Worm (Caenorhabditis elegans): ENCODE measurements around the gene str-66.
"Not testable (repeated sequence)": the region's sequence is repeated elsewhere in the genome, so short reads cannot be mapped to it uniquely, and the experiment has no call there.

Gene str-66

DNA sequence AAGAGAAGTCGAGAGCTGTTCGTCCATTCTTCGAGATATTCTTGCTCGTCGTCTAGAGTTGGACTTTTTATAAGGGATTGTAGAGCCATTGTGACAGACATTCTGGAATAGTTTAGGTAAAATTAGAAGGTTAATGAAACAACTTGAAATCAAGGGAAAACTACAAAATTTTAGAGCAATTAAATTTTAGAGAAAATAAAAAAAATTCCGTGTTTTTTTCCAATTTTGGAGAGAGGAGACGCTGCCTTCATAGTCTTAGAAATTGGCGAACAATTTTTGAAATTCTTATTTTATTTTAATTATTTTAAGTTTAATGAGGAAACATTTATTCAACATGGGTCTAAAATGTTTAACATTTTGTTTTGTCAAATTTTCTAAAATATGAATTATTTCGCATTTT, 32.5 kb downstream of the str-66 start, which contains the start of gene C50H11.13:
TSS of gene C50H11.13 (minus strand) at position 101 of the 400 bp plus-strand sequence.
- TF ChIP-seq ztf-29 (GFP tag; IDR thresholded peaks at IDR 0.05) (no peak), klf-2 (GFP tag; conservative IDR thresholded peaks at IDR 0.05) (no peak), cog-1 (tag; optimal IDR thresholded peaks at IDR 0.05) (no peak), tab-1 (GFP tag; IDR thresholded peaks at IDR 0.05) (no peak), ztf-23 (GFP tag; IDR thresholded peaks at IDR 0.05) (no peak), med-1 (GFP tag; optimal IDR thresholded peaks at IDR 0.05; ENCODE audit: insufficient read depth) (no peak), ref-1 (GFP tag; conservative IDR thresholded peaks at IDR 0.05) (no peak), T22C8.4 (GFP tag; IDR thresholded peaks at IDR 0.05) (no peak), flt-1 (GFP tag; IDR thresholded peaks at IDR 0.05) (no peak)

DNA sequence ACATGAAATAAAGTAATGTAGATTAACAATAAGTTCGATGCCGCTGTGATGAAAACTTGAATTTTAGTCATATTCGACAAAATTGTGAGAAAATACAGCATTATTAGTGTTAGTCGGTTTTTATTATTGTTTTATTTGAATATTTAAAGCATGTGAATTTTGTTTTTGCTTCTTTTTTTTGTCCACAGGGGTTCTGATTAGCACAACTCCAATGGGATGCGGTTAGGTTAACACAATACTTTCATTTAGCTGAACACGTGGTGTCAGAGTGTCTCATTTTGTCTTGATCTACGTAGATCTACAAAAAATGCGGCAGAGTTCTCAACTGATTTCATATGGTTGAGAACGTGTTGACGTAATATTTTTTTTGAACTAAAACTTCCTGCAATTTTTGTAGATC, 34.9 kb downstream of the str-66 start, which contains the start of gene str-40:
TSS of gene str-40 (minus strand) at position 101 of the 400 bp plus-strand sequence.
- TF ChIP-seq ref-1 (GFP tag; conservative IDR thresholded peaks at IDR 0.05) (no peak), tab-1 (GFP tag; IDR thresholded peaks at IDR 0.05) (no peak), T22C8.4 (GFP tag; IDR thresholded peaks at IDR 0.05) (no peak), ztf-23 (GFP tag; IDR thresholded peaks at IDR 0.05) (no peak), klf-2 (GFP tag; conservative IDR thresholded peaks at IDR 0.05) (no peak), med-1 (GFP tag; optimal IDR thresholded peaks at IDR 0.05; ENCODE audit: insufficient read depth) (no peak), flt-1 (GFP tag; IDR thresholded peaks at IDR 0.05) (no peak), cog-1 (tag; optimal IDR thresholded peaks at IDR 0.05) (no peak)

DNA sequence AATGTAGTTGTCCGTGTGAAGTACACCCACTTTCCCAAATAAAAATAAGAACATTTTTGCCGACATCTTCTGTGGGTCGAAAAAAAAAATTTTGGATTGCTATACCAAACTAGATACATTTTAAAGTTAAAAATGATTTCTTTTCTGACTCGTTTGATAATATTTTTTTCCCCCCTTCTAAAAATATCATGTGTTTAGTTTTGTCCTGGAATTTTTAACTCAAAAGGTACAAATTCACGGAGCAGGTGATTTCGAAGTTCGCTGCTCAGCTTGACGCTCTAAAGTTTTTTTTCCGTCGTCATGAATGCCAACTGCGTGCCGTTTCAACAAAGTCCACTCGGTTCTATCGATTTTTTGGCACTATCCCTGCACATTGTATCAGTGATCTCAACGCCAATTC, 38.1 kb downstream of the str-66 start, which contains the start of gene srh-185:
TSS of gene srh-185 (plus strand) at position 301 of the 400 bp plus-strand sequence.
- no peak for TF ChIP-seq tab-1 (GFP tag; IDR thresholded peaks at IDR 0.05)
- TF ChIP-seq ztf-23 (GFP tag; IDR thresholded peaks at IDR 0.05) = no peak
- TF ChIP-seq ref-1 (GFP tag; conservative IDR thresholded peaks at IDR 0.05) = no peak
- no peak for TF ChIP-seq klf-2 (GFP tag; conservative IDR thresholded peaks at IDR 0.05)
- no peak for TF ChIP-seq flt-1 (GFP tag; IDR thresholded peaks at IDR 0.05)

DNA sequence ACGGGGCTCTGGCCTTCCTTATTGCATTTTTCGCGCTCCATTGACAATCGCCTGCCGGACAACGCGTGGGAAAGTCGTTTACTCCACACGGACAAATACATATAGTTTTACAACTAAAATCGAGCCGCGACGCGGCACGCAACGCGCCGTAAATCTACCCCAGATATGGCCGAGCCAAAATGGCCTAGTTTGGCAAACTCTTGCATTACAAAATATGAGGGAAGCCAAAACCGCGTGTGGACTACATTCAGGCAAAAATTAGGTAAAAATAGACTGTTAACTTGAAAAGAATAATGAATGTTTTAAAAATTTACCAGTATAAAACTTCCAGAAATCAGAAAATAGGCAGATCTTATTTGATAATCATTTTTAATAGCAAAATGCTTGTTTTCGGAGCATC, 39.6 kb downstream of the str-66 start, which contains the start of gene srt-16:
TSS of gene srt-16 (minus strand) at position 101 of the 400 bp plus-strand sequence.
- TF ChIP-seq klf-2 (GFP tag; conservative IDR thresholded peaks at IDR 0.05); med-1 (GFP tag; optimal IDR thresholded peaks at IDR 0.05; ENCODE audit: insufficient read depth); tab-1 (GFP tag; IDR thresholded peaks at IDR 0.05): not testable (repeated sequence)

DNA sequence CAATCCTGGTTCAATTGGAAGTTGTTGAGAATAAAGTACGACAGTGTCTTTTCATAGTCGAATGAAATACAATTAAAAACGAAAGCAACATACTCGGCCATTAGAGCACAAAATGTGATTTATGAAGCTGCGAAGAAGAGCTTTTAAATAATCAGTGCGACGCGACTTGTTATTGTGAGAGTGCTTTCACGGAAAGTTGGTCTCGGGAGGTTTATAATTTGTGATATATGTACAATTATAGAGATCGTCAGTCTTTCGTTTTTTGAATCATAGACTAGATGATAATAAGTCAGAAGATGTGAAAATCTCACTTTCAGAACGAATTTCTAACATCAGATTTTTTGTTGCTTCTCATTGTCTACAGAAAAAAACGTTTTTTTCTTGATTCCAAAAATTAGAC, 42.0 kb downstream of the str-66 start, which contains the start of gene srt-15:
TSS of gene srt-15 (minus strand) at position 101 of the 400 bp plus-strand sequence.
- TF ChIP-seq T22C8.4 (GFP tag; IDR thresholded peaks at IDR 0.05) = no peak
- TF ChIP-seq klf-2 (GFP tag; conservative IDR thresholded peaks at IDR 0.05) = no peak
- no peak for TF ChIP-seq cog-1 (tag; optimal IDR thresholded peaks at IDR 0.05)
- TF ChIP-seq ref-1 (GFP tag; conservative IDR thresholded peaks at IDR 0.05) = no peak
- no peak for TF ChIP-seq ztf-29 (GFP tag; IDR thresholded peaks at IDR 0.05)
- no peak for TF ChIP-seq ztf-23 (GFP tag; IDR thresholded peaks at IDR 0.05)
- no peak for TF ChIP-seq flt-1 (GFP tag; IDR thresholded peaks at IDR 0.05)
- no peak for TF ChIP-seq tab-1 (GFP tag; IDR thresholded peaks at IDR 0.05)

DNA sequence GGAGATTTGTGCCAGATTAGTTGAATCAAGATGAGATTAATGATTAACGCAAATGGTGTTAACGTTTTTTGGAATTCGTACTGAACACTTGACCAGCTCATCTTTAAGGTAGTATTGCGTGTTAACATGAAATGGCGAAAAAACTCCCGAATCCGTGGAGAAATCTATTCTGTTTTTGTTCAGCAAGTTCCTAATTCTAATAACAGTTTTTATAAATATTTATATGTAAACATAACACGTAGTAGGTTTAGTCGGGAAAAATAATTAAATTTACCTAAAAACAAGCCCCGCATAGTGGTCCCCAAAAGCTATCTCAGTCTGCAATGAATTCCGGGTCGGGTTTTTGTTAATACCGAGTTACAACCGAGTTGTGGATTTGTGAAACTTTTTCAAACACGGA, 45.0 kb downstream of the str-66 start, which contains the start of gene str-244:
TSS of gene str-244 (minus strand) at position 101 of the 400 bp plus-strand sequence.
- TF ChIP-seq ref-1 (GFP tag; conservative IDR thresholded peaks at IDR 0.05) (no peak), tab-1 (GFP tag; IDR thresholded peaks at IDR 0.05) (no peak), T22C8.4 (GFP tag; IDR thresholded peaks at IDR 0.05) (no peak), flt-1 (GFP tag; IDR thresholded peaks at IDR 0.05) (no peak), ztf-29 (GFP tag; IDR thresholded peaks at IDR 0.05) (no peak), med-1 (GFP tag; optimal IDR thresholded peaks at IDR 0.05; ENCODE audit: insufficient read depth) (no peak), ztf-23 (GFP tag; IDR thresholded peaks at IDR 0.05) (no peak), klf-2 (GFP tag; conservative IDR thresholded peaks at IDR 0.05) (no peak), cog-1 (tag; optimal IDR thresholded peaks at IDR 0.05) (no peak)

DNA sequence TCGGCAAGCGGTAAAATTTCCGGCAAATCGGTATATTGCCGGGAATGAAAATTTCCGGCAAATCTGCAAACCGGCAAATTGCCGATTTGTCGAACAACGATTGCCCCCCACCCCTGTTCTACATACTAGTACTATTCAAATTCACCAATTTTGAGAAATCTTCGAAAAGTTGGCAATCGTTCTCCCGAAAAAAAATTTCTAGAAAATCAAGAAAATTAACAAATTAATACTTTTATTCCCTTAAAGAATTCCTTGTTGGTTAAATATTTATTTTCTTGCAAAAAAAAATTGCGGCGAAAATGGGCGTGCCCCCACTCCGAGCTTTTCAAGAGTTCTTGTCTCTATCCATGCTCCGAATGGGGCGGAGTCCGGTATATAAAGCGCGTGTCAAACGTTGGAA, 49.8 kb downstream of the str-66 start, which contains the start of gene C50H11.8:
TSS of gene C50H11.8 (plus strand) at position 301 of the 400 bp plus-strand sequence.
- TF ChIP-seq ztf-29 (GFP tag; IDR thresholded peaks at IDR 0.05) (no peak), tab-1 (GFP tag; IDR thresholded peaks at IDR 0.05) (no peak), flt-1 (GFP tag; IDR thresholded peaks at IDR 0.05) (no peak), ref-1 (GFP tag; conservative IDR thresholded peaks at IDR 0.05) (no peak), cog-1 (tag; optimal IDR thresholded peaks at IDR 0.05) (no peak), klf-2 (GFP tag; conservative IDR thresholded peaks at IDR 0.05) (no peak), med-1 (GFP tag; optimal IDR thresholded peaks at IDR 0.05; ENCODE audit: insufficient read depth) (no peak), ztf-23 (GFP tag; IDR thresholded peaks at IDR 0.05) (no peak), T22C8.4 (GFP tag; IDR thresholded peaks at IDR 0.05) (no peak)

All from whole organism, midembryonic.